Worm (Caenorhabditis elegans) whole organism, mixed stage, embryonic: ENCODE measurements around the gene jmjd-2.
A peak's percentile ranks its signal among the peaks of the same experiment; 100 is the strongest.

Source experiments
- blmp-1 ChIP-seq: fragments of 150-350 bp; optimal IDR thresholded peaks from 2 replicates; lab custom pipeline; 2014; ENCODE audit warnings: missing biosample characterization, missing genetic modification characterization
- cnd-1 ChIP-seq: fragments of 200-800 bp; sonication (Bioruptor generic); optimal IDR thresholded peaks from 2 replicates; lab custom pipeline; 2018; ENCODE audit warnings: mild to moderate bottlenecking, missing genetic modification characterization, missing compliant biosample characterization
- flh-1 ChIP-seq: fragments of 200-800 bp; sonication (Bioruptor generic); optimal IDR thresholded peaks from 2 replicates; lab custom pipeline; 2018; ENCODE audit warnings: mild to moderate bottlenecking, missing genetic modification characterization, moderate library complexity, missing compliant biosample characterization
- hlh-1 ChIP-seq: fragments of 150-350 bp; optimal IDR thresholded peaks from 2 replicates; lab custom pipeline; 2014; ENCODE audit warnings: missing biosample characterization, missing genetic modification reagents, missing genetic modification characterization
- lsy-2 ChIP-seq: fragments of 150-350 bp; optimal IDR thresholded peaks from 2 replicates; lab custom pipeline; 2014; ENCODE audit warnings: missing biosample characterization, missing genetic modification characterization
- mep-1 ChIP-seq: fragments of 150-350 bp; optimal IDR thresholded peaks from 2 replicates; lab custom pipeline; 2017; ENCODE audit warnings: missing biosample characterization, missing genetic modification reagents, missing genetic modification characterization, inconsistent platforms
- nhr-76 ChIP-seq: sonication (generic microtip); optimal IDR thresholded peaks from 2 replicates; lab custom pipeline; 2017; ENCODE audit warnings: missing biosample characterization, missing genetic modification characterization
- snpc-4 ChIP-seq: fragments of 150-350 bp; optimal IDR thresholded peaks from 2 replicates; lab custom pipeline; 2014; ENCODE audit warnings: missing biosample characterization, missing genetic modification characterization
- sptf-1 ChIP-seq: sonication (generic microtip); optimal IDR thresholded peaks from 2 replicates; lab custom pipeline; 2017; ENCODE audit warnings: mild to moderate bottlenecking, missing genetic modification characterization, moderate library complexity, missing compliant biosample characterization
- unc-39 ChIP-seq: fragments of 150-350 bp; optimal IDR thresholded peaks from 2 replicates; lab custom pipeline; 2014; ENCODE audit warnings: missing biosample characterization, missing genetic modification characterization
- ztf-11 ChIP-seq: fragments of 150-350 bp; optimal IDR thresholded peaks from 2 replicates; lab custom pipeline; 2014; ENCODE audit warnings: missing biosample characterization, missing genetic modification characterization

DNA sequence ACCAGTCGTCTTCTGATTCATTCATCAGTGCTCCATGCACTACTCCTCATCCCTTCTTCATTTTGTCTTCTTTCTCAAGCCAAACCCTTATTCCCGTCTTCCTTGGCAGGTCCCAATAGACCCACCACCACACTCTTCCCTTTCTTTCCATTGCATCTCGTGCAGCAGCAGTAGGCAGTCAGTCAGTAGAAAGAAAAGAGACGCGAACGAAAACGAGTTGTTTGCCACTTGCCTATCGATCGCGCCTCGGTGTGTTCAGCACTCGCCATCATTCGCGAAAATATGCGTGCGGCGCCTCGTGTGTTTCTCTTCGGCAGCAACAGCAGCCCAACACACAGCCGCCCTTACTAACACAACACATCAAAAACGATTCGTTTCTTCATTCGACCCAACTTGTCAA is 6.1 kb upstream of the jmjd-2 start:
- peak; percentile 46 for TF ChIP-seq sptf-1
- no peak for TF ChIP-seq snpc-4
- no peak for TF ChIP-seq blmp-1 (tag; lab: Kevin White, UChicago)
- TF ChIP-seq lsy-2 (tag; lab: Kevin White, UChicago), result peak; percentile 17
- TF ChIP-seq ztf-11 (tag; lab: Kevin White, UChicago), result peak; percentile 49
- TF ChIP-seq nhr-76 (tag; lab: Kevin White, UChicago), result peak; percentile 22
- TF ChIP-seq hlh-1 (tag; lab: Kevin White, UChicago), result peak; percentile 56
- TF ChIP-seq mep-1 (tag; lab: Kevin White, UChicago), result peak; percentile 34
- no peak for TF ChIP-seq flh-1
- TF ChIP-seq unc-39 (tag; lab: Kevin White, UChicago), result no peak
- peak; percentile 49 for TF ChIP-seq cnd-1
